Worm (Caenorhabditis elegans) whole organism, L4 larva: ENCODE measurements around the gene F19F10.11.

ENCODE experiments used
- ceh-28 ChIP-seq: fragments of 150-350 bp; optimal IDR thresholded peaks from 2 replicates; lab custom pipeline; 2014; ENCODE audit warnings: missing biosample characterization, missing genetic modification reagents, missing genetic modification characterization
- ces-1 ChIP-seq: fragments of 150-350 bp; sonication (generic microtip); optimal IDR thresholded peaks from 4 replicates; lab custom pipeline; 2014; ENCODE audit warnings: missing biosample characterization, missing genetic modification reagents, missing genetic modification characterization
- dmd-9 ChIP-seq: fragments of 200-800 bp; sonication (Bioruptor generic); IDR thresholded peaks from 2 replicates; pipeline ENCODE4 v1.3.6; 2022; ENCODE audit warnings: missing genetic modification reagents, missing genetic modification characterization, missing compliant biosample characterization
- dpl-1 ChIP-seq: fragments of 150-350 bp; optimal IDR thresholded peaks from 2 replicates; lab custom pipeline; 2014; ENCODE audit warnings: missing biosample characterization, missing genetic modification reagents, missing genetic modification characterization
- hlh-30 ChIP-seq: sonication (generic microtip); optimal IDR thresholded peaks from 2 replicates; lab custom pipeline; 2017; ENCODE audit warnings: antibody characterized with exemption, mild to moderate bottlenecking, missing genetic modification characterization, missing compliant biosample characterization; ENCODE audit not compliant: insufficient read depth
- jun-1 ChIP-seq: fragments of 150-350 bp; optimal IDR thresholded peaks from 2 replicates; lab custom pipeline; 2014; ENCODE audit warnings: missing biosample characterization, missing genetic modification reagents, missing genetic modification characterization
- nhr-28 ChIP-seq: fragments of 150-350 bp; optimal IDR thresholded peaks from 2 replicates; lab custom pipeline; 2014; ENCODE audit warnings: missing biosample characterization, missing genetic modification characterization
- nhr-76 ChIP-seq: fragments of 150-350 bp; optimal IDR thresholded peaks from 2 replicates; lab custom pipeline; 2014; ENCODE audit warnings: missing biosample characterization, missing genetic modification characterization
- skn-1 ChIP-seq: fragments of 150-350 bp; optimal IDR thresholded peaks from 2 replicates; lab custom pipeline; 2014; ENCODE audit warnings: missing biosample characterization, missing genetic modification characterization

- TF ChIP-seq nhr-28, result no peak
- TF ChIP-seq hlh-30, result no peak
- no peak for TF ChIP-seq jun-1
- no peak for TF ChIP-seq skn-1 (tag; lab: Kevin White, UChicago)
- TF ChIP-seq ces-1 (GFP tag; lab: Kevin White, UChicago), result no peak
- TF ChIP-seq ceh-28 (tag; lab: Kevin White, UChicago), result no peak
- no peak for TF ChIP-seq nhr-76
- TF ChIP-seq dpl-1 (GFP tag; lab: Kevin White, UChicago), result no peak
- no peak for TF ChIP-seq dmd-9
These were observed 37.1 kb upstream of the F19F10.11 start, which contains the start of gene grsp-4 for ce11 chrV:7624652-7625051.
